Worm (Caenorhabditis elegans) whole organism, dauer: ENCODE data around the gene flp-10.

Source experiments
- unc-62 ChIP-seq: sonication (generic microtip); optimal IDR thresholded peaks from 2 replicates; lab custom pipeline; 2017; ENCODE audit warnings: missing biosample characterization, missing genetic modification reagents, missing genetic modification characterization

Gene flp-10

ce11 chrIV:7916907-7917306 lies 48.2 kb downstream of the flp-10 start:
- TF ChIP-seq unc-62 (GFP tag; lab: Kevin White, UChicago), result no peak

- no peak for TF ChIP-seq unc-62 (GFP tag; lab: Kevin White, UChicago)
Observed at ce11 chrIV:7917881-7918280, 49.2 kb downstream of the flp-10 start.
